Worm (Caenorhabditis elegans): ENCODE data around the gene F58A4.2.

Gene F58A4.2

ce11 chrIII:9629855-9630254, 29.3 kb upstream of the F58A4.2 start, which contains the start of gene rpac-19 (continued):
- TF ChIP-seq nhr-77 (tag; optimal IDR thresholded peaks at IDR 0.05) (no peak), irx-1 (tag; optimal IDR thresholded peaks at IDR 0.05) (no peak), aha-1 (tag; optimal IDR thresholded peaks at IDR 0.05) (no peak), sox-4 (tag; optimal IDR thresholded peaks at IDR 0.05) (no peak), unc-62 (GFP tag; optimal IDR thresholded peaks at IDR 0.05) (no peak), efl-3 (GFP tag; optimal IDR thresholded peaks at IDR 0.05) (no peak), ceh-63 (GFP tag; optimal IDR thresholded peaks at IDR 0.05) (no peak), aly-2 (tag; optimal IDR thresholded peaks at IDR 0.05) (peak; percentile 24), swsn-7 (tag; optimal IDR thresholded peaks at IDR 0.05) (peak; percentile 67), nhr-11 (tag; optimal IDR thresholded peaks at IDR 0.05) (no peak), nhr-28 (tag; optimal IDR thresholded peaks at IDR 0.05) (no peak), nhr-90 (tag; optimal IDR thresholded peaks at IDR 0.05; ENCODE audit: poor library complexity) (peak; percentile 81), lsy-2 (tag; optimal IDR thresholded peaks at IDR 0.05) (peak; percentile 62 to 66), blmp-1 (tag; optimal IDR thresholded peaks at IDR 0.05) (peak; percentile 72), ztf-11 (tag; optimal IDR thresholded peaks at IDR 0.05) (peak in 1 of 2 experiments; percentile 45), lin-39 (tag; optimal IDR thresholded peaks at IDR 0.05) (peak; percentile 4), sup-37 (GFP tag; optimal IDR thresholded peaks at IDR 0.05) (no peak), C34B4.2 (tag; optimal IDR thresholded peaks at IDR 0.05) (no peak), efl-1 (optimal IDR thresholded peaks at IDR 0.05) (peak; percentile 48 to 70), efl-1 (GFP tag; optimal IDR thresholded peaks at IDR 0.05 in 1 of 2) (peak; percentile 63 to 98), hlh-17 (GFP tag; optimal IDR thresholded peaks at IDR 0.05; ENCODE audit: borderline replicate concordance) (no peak), lin-14 (GFP tag; optimal IDR thresholded peaks at IDR 0.05) (peak; percentile 41), nhr-12 (tag; optimal IDR thresholded peaks at IDR 0.05) (no peak), Y116A8C.19 (tag; optimal IDR thresholded peaks at IDR 0.05; ENCODE audit: borderline replicate concordance) (no peak), ama-1 (optimal IDR thresholded peaks at IDR 0.05) (peak; percentile 87), nhr-20 (tag; optimal IDR thresholded peaks at IDR 0.05) (peak; percentile 47), ceh-90 (tag; optimal IDR thresholded peaks at IDR 0.05) (peak; percentile 26), elt-3 (tag; optimal IDR thresholded peaks at IDR 0.05) (no peak), mep-1 (tag; optimal IDR thresholded peaks at IDR 0.05) (peak; percentile 70), C04F5.9 (tag; optimal IDR thresholded peaks at IDR 0.05) (no peak), ceh-8 (GFP tag; optimal IDR thresholded peaks at IDR 0.05) (no peak), snpc-4 (tag; optimal IDR thresholded peaks at IDR 0.05) (peak; percentile 39), C16A3.4 (tag; optimal IDR thresholded peaks at IDR 0.05) (peak; percentile 56), lir-3 (tag; optimal IDR thresholded peaks at IDR 0.05; ENCODE audit: poor library complexity) (peak; percentile 37), rnt-1 (tag; optimal IDR thresholded peaks at IDR 0.05) (peak; percentile 68)

DNA sequence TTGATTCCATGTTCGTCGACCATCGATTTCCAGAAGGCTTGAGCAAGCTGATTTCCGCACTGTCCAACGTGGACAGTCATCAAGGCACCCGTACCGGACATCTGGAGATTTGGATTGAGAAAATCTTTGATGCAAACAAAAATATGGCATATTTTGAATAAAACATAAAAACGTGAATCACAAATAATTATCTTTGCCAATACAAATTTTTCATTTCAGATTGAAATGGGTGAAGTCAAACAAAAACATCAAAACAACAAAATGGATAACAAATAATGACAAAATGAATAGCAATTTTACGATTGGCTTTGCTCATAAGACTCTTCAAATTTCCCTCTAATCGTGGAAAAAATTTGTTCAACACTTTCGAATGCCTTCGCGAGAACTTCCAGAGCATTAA, 28.5 kb upstream of the F58A4.2 start, which contains the start of gene tbg-1:
TSS of gene tbg-1 (minus strand) at position 101 of the 400 bp plus-strand sequence.
- no peak for TF ChIP-seq ets-5 (GFP tag; IDR thresholded peaks at IDR 0.05)
- TF ChIP-seq lsy-2 (tag; optimal IDR thresholded peaks at IDR 0.05), result no peak
- TF ChIP-seq fkh-8 (tag; optimal IDR thresholded peaks at IDR 0.05), result no peak
- TF ChIP-seq lin-35 (GFP tag; optimal IDR thresholded peaks at IDR 0.05), result no peak
- no peak for TF ChIP-seq lin-15B (tag; optimal IDR thresholded peaks at IDR 0.05)
- TF ChIP-seq blmp-1 (tag; optimal IDR thresholded peaks at IDR 0.05), result no peak
- TF ChIP-seq pax-3 (tag; optimal IDR thresholded peaks at IDR 0.05), result no peak
- no peak for TF ChIP-seq lin-13 (GFP tag; optimal IDR thresholded peaks at IDR 0.05)
- no peak for TF ChIP-seq egl-27 (tag; optimal IDR thresholded peaks at IDR 0.05)
- TF ChIP-seq sptf-1 (tag; optimal IDR thresholded peaks at IDR 0.05), result no peak
- no peak for TF ChIP-seq xbp-1 (tag; optimal IDR thresholded peaks at IDR 0.05)
- no peak for TF ChIP-seq swsn-7 (tag; optimal IDR thresholded peaks at IDR 0.05)
- no peak for TF ChIP-seq mep-1 (tag; optimal IDR thresholded peaks at IDR 0.05)

Measured in whole organism, L1 larva.